Fruit fly (Drosophila melanogaster): Measurements from ENCODE around the gene pie.

Gene pie

DNA sequence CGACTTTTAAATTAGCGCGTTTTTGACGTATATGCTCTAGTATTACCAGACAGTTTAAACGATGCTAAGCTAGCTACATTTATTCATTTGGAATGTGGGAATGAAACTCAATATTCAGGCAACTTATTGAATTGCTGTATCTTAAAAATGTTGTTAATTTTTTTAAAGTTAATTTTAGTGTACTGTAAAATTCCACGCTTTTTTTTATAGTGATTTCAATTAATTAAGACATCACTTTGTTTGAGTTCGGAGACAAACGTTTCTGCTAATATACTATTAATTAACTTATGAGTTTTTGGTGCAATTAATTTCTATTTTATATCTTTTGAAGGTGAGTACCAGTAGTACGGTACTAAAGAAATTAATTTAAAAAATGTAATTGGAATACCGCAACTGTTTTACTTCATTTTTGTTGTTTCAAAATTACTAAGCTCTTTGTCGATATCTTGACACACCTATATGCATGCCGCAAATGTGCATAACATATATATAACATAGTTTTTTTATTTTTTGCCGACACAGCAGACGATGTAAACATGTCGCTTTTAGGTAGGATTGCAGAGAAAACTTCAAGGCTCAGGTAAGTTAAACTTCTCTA lies 36.3 kb downstream of the pie start, which contains the start of the genes Cdk1 and mRpS7 (continued):
- TF ChIP-seq sd (tag; optimal IDR thresholded peaks at IDR 0.05) (peak; percentile 59), Optix (GFP tag; IDR thresholded peaks at IDR 0.05) (no peak), CkIIα-i1 (GFP tag; IDR thresholded peaks at IDR 0.05) (no peak), D19B (GFP tag; optimal IDR thresholded peaks at IDR 0.05) (peak; percentile 59), CG7839 (tag; optimal IDR thresholded peaks at IDR 0.05) (peak; percentile 86), Trl (optimal IDR thresholded peaks at IDR 0.05) (no peak), Trl (GFP tag; optimal IDR thresholded peaks at IDR 0.05) (peak; percentile 54), mam (GFP tag; optimal IDR thresholded peaks at IDR 0.05) (peak; percentile 56), cas (GFP tag; IDR thresholded peaks at IDR 0.05) (no peak), CG18011 (GFP tag; optimal IDR thresholded peaks at IDR 0.05) (peak; percentile 9), gcm2 (GFP tag; optimal IDR thresholded peaks at IDR 0.05) (peak; percentile 13), eve (GFP tag; optimal IDR thresholded peaks at IDR 0.05) (peak in 1 of 2 experiments; percentile 41), cg (GFP tag; optimal IDR thresholded peaks at IDR 0.05) (no peak), CG15601 (tag; optimal IDR thresholded peaks at IDR 0.05) (peak; percentile 75), CG5245 (GFP tag; optimal IDR thresholded peaks at IDR 0.05) (peak; percentile 30), vfl (GFP tag; optimal IDR thresholded peaks at IDR 0.05) (no peak), E2f1 (GFP tag; IDR thresholded peaks at IDR 0.05) (peak; percentile 56), jumu (GFP tag; optimal IDR thresholded peaks at IDR 0.05) (peak; percentile 33), H2.0 (GFP tag; IDR thresholded peaks at IDR 0.05) (peak; percentile 76), wor (GFP tag; IDR thresholded peaks at IDR 0.05) (peak; percentile 56; the same call in 1 of the 2 replicates), Dref (GFP tag; IDR thresholded peaks at IDR 0.05) (no peak), CG2712 (tag; optimal IDR thresholded peaks at IDR 0.05) (peak; percentile 84), ttk (GFP tag; IDR thresholded peaks at IDR 0.05) (peak; percentile 63; the same call in 1 of the 2 replicates), aop (GFP tag; IDR thresholded peaks at IDR 0.05) (no peak), Elba2 (GFP tag; optimal IDR thresholded peaks at IDR 0.05) (peak; percentile 29), CG13894 (tag; optimal IDR thresholded peaks at IDR 0.05) (peak; percentile 47), CG17612 (GFP tag; IDR thresholded peaks at IDR 0.05) (no peak), B-H2 (GFP tag; optimal IDR thresholded peaks at IDR 0.05) (peak; percentile 26), ato (GFP tag; IDR thresholded peaks at IDR 0.05; ENCODE audit: partially characterized antibody) (no peak), CG8359 (GFP tag; optimal IDR thresholded peaks at IDR 0.05; ENCODE audit: borderline replicate concordance) (peak; percentile 27), dmrt99B (tag; optimal IDR thresholded peaks at IDR 0.05) (peak; percentile 78), CG15011 (GFP tag; optimal IDR thresholded peaks at IDR 0.05) (peak; percentile 41), dm (GFP tag; optimal IDR thresholded peaks at IDR 0.05) (peak; percentile 43), sna (GFP tag; IDR thresholded peaks at IDR 0.05; ENCODE audit: partially characterized antibody) (no peak), Scr (GFP tag; IDR thresholded peaks at IDR 0.05; ENCODE audit: partially characterized antibody) (no peak), psq (GFP tag; optimal IDR thresholded peaks at IDR 0.05) (no peak), nerfin-1 (tag; optimal IDR thresholded peaks at IDR 0.05) (peak; percentile 51), Fer1 (GFP tag; optimal IDR thresholded peaks at IDR 0.05) (peak; percentile 32), CG4328 (GFP tag; optimal IDR thresholded peaks at IDR 0.05) (no peak), CG7928 (GFP tag; optimal IDR thresholded peaks at IDR 0.05) (peak; percentile 18), CG31441 (GFP tag; IDR thresholded peaks at IDR 0.05) (peak; percentile 85), pfk (GFP tag; optimal IDR thresholded peaks at IDR 0.05) (peak; percentile 90), Mes4 (GFP tag; optimal IDR thresholded peaks at IDR 0.05) (peak; percentile 47), CG18619 (GFP tag; optimal IDR thresholded peaks at IDR 0.05) (peak; percentile 72), wek (GFP tag; optimal IDR thresholded peaks at IDR 0.05) (peak; percentile 57), pb (GFP tag; optimal IDR thresholded peaks at IDR 0.05) (no peak), ken (GFP tag; IDR thresholded peaks at IDR 0.05) (peak; percentile 66; the same call in 2 of the 3 replicates), CG2875 (GFP tag; optimal IDR thresholded peaks at IDR 0.05) (peak; percentile 27), Nf-YB (GFP tag; optimal IDR thresholded peaks at IDR 0.05) (peak; percentile 51), CG10565 (GFP tag; optimal IDR thresholded peaks at IDR 0.05) (peak; percentile 52)
